Worm (Caenorhabditis elegans) whole organism, early embryonic: ENCODE results near the gene irld-22.

ENCODE experiments used
- B0310.2 ChIP-seq: sonication (generic microtip); optimal IDR thresholded peaks from 2 replicates; lab custom pipeline; 2016; ENCODE audit warnings: mild to moderate bottlenecking, missing genetic modification characterization, missing compliant biosample characterization
- ama-1 ChIP-seq: fragments of 150-350 bp; optimal IDR thresholded peaks from 2 replicates; lab custom pipeline; 2014
- flt-1 ChIP-seq: fragments of 200-800 bp; sonication (Bioruptor generic); IDR thresholded peaks from 2 replicates; pipeline ENCODE4 v1.3.6; 2022; ENCODE audit warnings: missing genetic modification characterization, missing compliant biosample characterization
- hmbx-1 ChIP-seq: sonication (generic microtip); optimal IDR thresholded peaks from 2 replicates; lab custom pipeline; 2016; ENCODE audit warnings: mild to moderate bottlenecking, missing genetic modification characterization, missing compliant biosample characterization
- sea-1 ChIP-seq: fragments of 200-800 bp; sonication (Bioruptor generic); conservative IDR thresholded peaks from 2 replicates; pipeline ENCODE4 v1.3.6; 2022; ENCODE audit warnings: missing genetic modification characterization, missing compliant biosample characterization
- tbx-37 ChIP-seq: fragments of 200-800 bp; sonication (Bioruptor generic); conservative IDR thresholded peaks from 2 replicates; pipeline ENCODE4 v1.3.6; 2022; ENCODE audit warnings: missing genetic modification reagents, missing genetic modification characterization, missing compliant biosample characterization
- tra-4 ChIP-seq: sonication (generic microtip); optimal IDR thresholded peaks from 2 replicates; lab custom pipeline; 2017; ENCODE audit warnings: missing genetic modification characterization, missing compliant biosample characterization

DNA sequence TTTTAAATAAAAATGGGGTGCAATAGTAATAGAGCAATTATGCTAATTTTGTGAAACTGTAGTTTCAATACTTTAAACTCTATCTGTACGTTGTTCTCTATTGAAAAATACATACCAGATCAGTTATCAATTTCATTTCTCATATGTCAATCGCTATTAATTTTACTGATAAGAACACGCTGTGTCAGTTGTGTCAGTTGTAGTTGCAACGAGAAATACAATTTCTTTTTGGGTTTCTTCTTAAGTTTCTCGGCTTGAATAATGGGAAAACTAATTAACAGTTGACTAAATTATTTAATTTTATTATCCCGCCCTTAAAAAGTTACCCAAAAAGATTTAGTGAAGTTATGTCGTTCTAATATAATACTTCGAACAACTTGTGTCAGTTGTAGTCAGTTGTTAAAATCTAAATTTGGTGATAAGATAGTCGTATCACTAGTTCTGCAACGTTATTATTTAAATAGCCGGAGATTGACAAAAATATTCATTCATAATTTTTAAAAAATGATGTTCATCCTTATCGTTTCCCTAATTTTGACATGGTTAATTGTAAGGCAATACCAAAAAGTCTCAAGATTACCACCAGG lies 36.0 kb upstream of the irld-22 start, which contains the start of gene cyp-35A5:
- TF ChIP-seq ama-1 (lab: Kevin White, UChicago) (no peak), flt-1 (GFP tag; lab: Robert Waterston, UW) (no peak), tbx-37 (GFP tag; lab: Robert Waterston, UW) (no peak), tra-4 (no peak), B0310.2 (tag; lab: Kevin White, UChicago) (no peak), sea-1 (GFP tag; lab: Robert Waterston, UW) (no peak), hmbx-1 (tag; lab: Kevin White, UChicago) (no peak)
